Worm (Caenorhabditis elegans) whole organism, late embryonic: ENCODE results near the gene ilc-17.1.

Experiments
- F13H6.1 ChIP-seq: sonication (generic microtip); optimal IDR thresholded peaks from 2 replicates; lab custom pipeline; 2016; ENCODE audit warnings: missing genetic modification characterization, missing compliant biosample characterization
- dve-1 ChIP-seq: sonication (generic microtip); optimal IDR thresholded peaks from 2 replicates; lab custom pipeline; 2017; ENCODE audit warnings: antibody characterized with exemption, mild to moderate bottlenecking, missing genetic modification characterization, missing compliant biosample characterization
- odd-2 ChIP-seq: sonication (generic microtip); optimal IDR thresholded peaks from 2 replicates; lab custom pipeline; 2017; ENCODE audit warnings: antibody characterized with exemption, mild to moderate bottlenecking, missing genetic modification characterization, missing compliant biosample characterization
- tbx-2 ChIP-seq: sonication (generic microtip); optimal IDR thresholded peaks from 2 replicates; lab custom pipeline; 2016; ENCODE audit warnings: missing genetic modification characterization, missing compliant biosample characterization

DNA sequence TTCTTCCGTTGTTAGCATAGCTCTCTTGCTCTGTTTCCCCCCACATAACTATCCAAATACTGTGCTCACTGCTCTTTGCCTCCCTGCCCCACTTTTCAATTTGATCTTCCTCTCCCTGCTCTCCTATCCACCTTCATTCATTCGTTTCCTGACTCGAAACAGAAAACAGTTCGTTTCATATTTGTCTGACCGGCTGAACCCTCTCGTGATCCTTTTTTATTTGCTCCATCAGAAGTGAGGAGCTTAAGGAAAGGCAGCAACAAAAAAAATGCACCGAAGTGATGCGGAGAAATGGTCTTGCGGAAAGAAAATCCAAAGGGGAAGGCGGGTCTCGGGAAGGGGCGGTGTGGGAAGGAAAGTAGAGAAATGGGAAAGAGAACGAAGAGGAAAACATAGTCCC lies 48.2 kb downstream of the ilc-17.1 start:
- TF ChIP-seq dve-1 (tag; lab: Kevin White, UChicago) (no peak), odd-2 (tag; lab: Kevin White, UChicago) (no peak), tbx-2 (tag; lab: Kevin White, UChicago) (no peak), F13H6.1 (no peak)
